Fruit fly (Drosophila melanogaster): ENCODE measurements around the gene CG43136.
A peak's percentile ranks its signal among the peaks of the same experiment; 100 is the strongest.

The CG43136 gene

DNA sequence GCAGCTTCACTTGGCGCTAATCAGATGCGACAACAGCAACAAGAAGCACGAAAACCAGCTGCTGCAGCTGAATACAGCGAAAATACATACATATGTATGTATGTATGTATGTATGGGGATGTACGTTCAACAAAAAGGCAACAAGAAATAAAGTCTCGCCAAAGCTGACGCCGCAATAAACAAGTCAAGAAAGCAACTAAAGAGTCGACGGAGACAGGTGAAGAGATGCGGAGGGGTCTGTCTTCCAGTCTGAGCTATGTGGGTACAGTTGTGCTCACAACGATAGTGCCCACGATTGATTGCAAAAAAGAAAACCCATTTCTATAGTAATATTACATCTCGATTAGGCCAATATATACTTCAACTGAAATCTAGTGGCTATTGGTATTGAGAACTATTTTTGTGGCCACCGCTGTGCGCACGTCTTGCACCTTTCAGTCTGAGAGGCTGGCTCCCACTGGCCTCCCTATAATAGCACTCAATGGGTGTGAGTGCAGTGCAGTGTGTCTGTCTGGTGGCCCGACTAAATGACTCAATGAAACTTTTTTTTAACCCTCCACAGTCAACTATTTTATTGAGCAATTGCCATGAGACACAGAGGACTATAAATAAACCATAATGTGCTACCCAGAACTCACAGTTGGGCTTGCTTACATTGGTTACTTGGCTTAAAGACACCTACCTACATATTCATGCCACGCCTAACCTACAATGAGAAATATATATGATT lies 42.4 kb downstream of the CG43136 start:
- TF ChIP-seq CG17801 (GFP tag; optimal IDR thresholded peaks at IDR 0.05; ENCODE audit: partially characterized antibody): peak; percentile 92

- TF ChIP-seq CG17801 (GFP tag; optimal IDR thresholded peaks at IDR 0.05; ENCODE audit: partially characterized antibody): no peak
Measured at dm6 chrX:5896809-5897700, 43.5 kb downstream of the CG43136 start.

DNA sequence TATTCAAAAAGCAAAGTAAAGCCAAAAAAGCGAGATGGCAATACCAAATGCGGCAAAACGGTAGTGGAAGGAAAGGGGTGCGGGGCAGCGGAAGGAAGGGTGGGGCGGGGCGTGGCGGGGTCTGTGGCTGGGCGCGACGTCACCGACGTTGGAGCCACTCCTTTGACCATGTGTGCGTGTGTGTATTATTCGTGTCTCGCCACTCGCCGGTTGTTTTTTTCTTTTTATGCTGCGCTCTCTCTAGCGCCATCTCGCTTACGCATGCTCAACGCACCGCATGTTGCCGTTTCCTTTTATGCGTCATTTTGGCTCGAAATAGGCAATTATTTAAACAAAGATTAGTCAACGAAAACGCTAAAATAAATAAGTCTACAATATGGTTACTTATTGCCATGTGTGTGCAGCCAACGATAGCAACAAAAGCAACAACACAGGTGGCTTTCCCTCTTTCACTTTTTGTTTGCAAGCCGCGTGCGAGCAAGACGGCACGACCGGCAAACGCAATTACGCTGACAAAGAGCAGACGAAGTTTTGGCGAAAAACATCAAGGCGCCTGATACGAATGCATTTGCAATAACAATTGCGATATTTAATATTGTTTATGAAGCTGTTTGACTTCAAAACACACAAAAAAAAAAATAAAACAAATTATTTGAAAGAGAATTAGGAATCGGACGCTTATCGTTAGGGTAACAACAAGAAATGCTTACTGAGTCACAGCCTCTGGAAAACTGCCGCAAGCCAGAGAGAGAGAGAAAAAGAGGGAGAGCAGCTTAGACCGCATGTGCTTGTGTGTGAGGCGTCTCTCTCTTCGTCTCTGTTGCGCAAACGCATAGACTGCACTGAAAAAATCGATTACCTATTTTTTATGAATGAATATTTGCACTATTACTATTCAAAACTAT lies 45.9 kb downstream of the CG43136 start:
- no peak for TF ChIP-seq CG17801 (GFP tag; optimal IDR thresholded peaks at IDR 0.05; ENCODE audit: partially characterized antibody)

dm6 chrX:5900146-5901093 lies 46.9 kb downstream of the CG43136 start, which contains the start of gene Act5C:
TSS of gene Act5C (plus strand) at chrX:5900861.
- TF ChIP-seq CG17801 (GFP tag; optimal IDR thresholded peaks at IDR 0.05; ENCODE audit: partially characterized antibody): peak; percentile 94

DNA sequence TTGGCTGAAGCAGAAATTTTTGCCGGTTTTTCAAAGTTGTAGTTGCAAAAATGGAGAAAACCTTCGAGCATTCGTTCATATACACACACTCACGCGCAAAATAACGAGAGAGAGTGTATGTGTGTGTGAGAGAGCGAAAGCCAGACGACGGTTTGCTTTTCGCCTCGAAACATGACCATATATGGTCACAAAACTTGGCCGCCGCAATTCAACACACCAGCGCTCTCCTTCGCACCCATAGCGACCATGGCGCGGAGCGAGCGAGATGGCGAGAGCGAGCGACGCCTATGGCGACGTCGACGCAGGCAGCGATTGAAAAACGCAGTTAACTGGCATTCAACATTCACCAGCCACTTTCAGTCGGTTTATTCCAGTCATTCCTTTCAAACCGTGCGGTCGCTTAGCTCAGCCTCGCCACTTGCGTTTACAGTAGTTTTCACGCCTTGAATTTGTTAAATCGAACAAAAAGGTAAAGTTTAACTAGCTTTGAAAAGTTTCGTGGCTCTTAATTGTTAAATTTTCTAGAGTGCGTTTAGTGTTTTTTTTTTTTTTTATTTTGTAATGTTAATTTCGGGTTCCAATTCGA lies 48.2 kb downstream of the CG43136 start:
- peak; percentile 59 for TF ChIP-seq CG17801 (GFP tag; optimal IDR thresholded peaks at IDR 0.05; ENCODE audit: partially characterized antibody)

dm6 chrX:5902701-5903100 lies 49.1 kb downstream of the CG43136 start:
- no peak for TF ChIP-seq CG17801 (GFP tag; optimal IDR thresholded peaks at IDR 0.05; ENCODE audit: partially characterized antibody)
